Fruit fly (Drosophila melanogaster) whole organism, embryonic: ENCODE data around the gene prt.

ENCODE experiments used
- Atf-2 ChIP-seq: fragments of 200-800 bp; sonication (Bioruptor generic); optimal IDR thresholded peaks from 2 replicates; lab custom pipeline; 2016; ENCODE audit warnings: missing biosample characterization, missing genetic modification characterization
- Bgb ChIP-seq: fragments of 200-800 bp; sonication (Bioruptor generic); IDR thresholded peaks from 2 replicates; pipeline ENCODE4 v1.3.6; 2022; ENCODE audit warnings: missing biosample characterization, missing genetic modification characterization; ENCODE audit not compliant: partially characterized antibody
- Blimp-1 ChIP-seq: fragments of 200-800 bp; sonication (Bioruptor generic); optimal IDR thresholded peaks from 3 replicates; lab custom pipeline; 2018; ENCODE audit warnings: missing biosample characterization, missing genetic modification characterization, mild to moderate bottlenecking, moderate library complexity, missing genetic modification reagents
- CG10274 ChIP-seq: fragments of 200-800 bp; sonication (Bioruptor generic); optimal IDR thresholded peaks from 3 replicates; lab custom pipeline; 2017; ENCODE audit warnings: missing biosample characterization, mild to moderate bottlenecking, missing genetic modification characterization
- CG10366 ChIP-seq: fragments of 200-800 bp; sonication (Bioruptor generic); IDR thresholded peaks from 2 replicates; pipeline ENCODE4 v1.3.6; 2022; ENCODE audit warnings: missing biosample characterization, missing genetic modification characterization
- CG15601 ChIP-seq: fragments of 200-800 bp; sonication (Bioruptor generic); optimal IDR thresholded peaks from 3 replicates; lab custom pipeline; 2019; ENCODE audit warnings: missing biosample characterization, mild to moderate bottlenecking, missing genetic modification characterization, moderate library complexity
- CG1647 ChIP-seq: fragments of 200-800 bp; sonication (Bioruptor generic); optimal IDR thresholded peaks from 3 replicates; lab custom pipeline; 2016; ENCODE audit warnings: missing biosample characterization, missing genetic modification characterization
- CG16779 ChIP-seq: fragments of 200-800 bp; sonication (Bioruptor generic); IDR thresholded peaks from 2 replicates; pipeline ENCODE4 v1.3.6; 2022; ENCODE audit warnings: missing biosample characterization, missing genetic modification characterization
- CG17328 ChIP-seq: fragments of 200-800 bp; sonication (Bioruptor generic); IDR thresholded peaks from 2 replicates; pipeline ENCODE4 v1.3.6; 2022; ENCODE audit warnings: missing biosample characterization, missing genetic modification characterization
- CG30020 ChIP-seq: fragments of 200-800 bp; optimal IDR thresholded peaks from 2 replicates; lab custom pipeline; 2019; ENCODE audit warnings: missing biosample characterization, mild to moderate bottlenecking, missing genetic modification characterization, moderate library complexity
- CG31224 ChIP-seq: fragments of 200-800 bp; sonication (Bioruptor generic); IDR thresholded peaks from 2 replicates; pipeline ENCODE4 v1.3.6; 2022; ENCODE audit warnings: missing biosample characterization, missing genetic modification characterization
- CG34376 ChIP-seq: fragments of 200-800 bp; sonication (Bioruptor generic); optimal IDR thresholded peaks from 2 replicates; lab custom pipeline; 2018; ENCODE audit warnings: missing biosample characterization, mild to moderate bottlenecking, missing genetic modification characterization
- CG4617 ChIP-seq: fragments of 200-800 bp; sonication (Bioruptor generic); optimal IDR thresholded peaks from 3 replicates; lab custom pipeline; 2016; ENCODE audit warnings: missing biosample characterization, missing genetic modification characterization, borderline replicate concordance
- CG7372 ChIP-seq: fragments of 200-800 bp; sonication (Bioruptor generic); IDR thresholded peaks from 2 replicates; pipeline ENCODE4 v1.3.6; 2022; ENCODE audit warnings: missing biosample characterization, missing genetic modification characterization
- CG8089 ChIP-seq: fragments of 200-800 bp; sonication (Bioruptor generic); optimal IDR thresholded peaks from 3 replicates; lab custom pipeline; 2016; ENCODE audit warnings: missing biosample characterization, missing genetic modification characterization
- CG8281 ChIP-seq: fragments of 200-800 bp; sonication (Bioruptor generic); optimal IDR thresholded peaks from 2 replicates; lab custom pipeline; 2018; ENCODE audit warnings: missing biosample characterization, mild to moderate bottlenecking, missing genetic modification characterization, moderate library complexity
- CG8359 ChIP-seq: fragments of 200-800 bp; sonication (Bioruptor generic); optimal IDR thresholded peaks from 2 replicates; lab custom pipeline; 2017; ENCODE audit warnings: missing biosample characterization, mild to moderate bottlenecking, missing genetic modification characterization, borderline replicate concordance
- CG9797 ChIP-seq: fragments of 200-800 bp; sonication (Bioruptor generic); optimal IDR thresholded peaks from 3 replicates; lab custom pipeline; 2018; ENCODE audit warnings: missing biosample characterization, mild to moderate bottlenecking, missing genetic modification characterization
- CG9817 ChIP-seq: fragments of 200-800 bp; sonication (Bioruptor generic); optimal IDR thresholded peaks from 2 replicates; lab custom pipeline; 2018; ENCODE audit warnings: missing biosample characterization, mild to moderate bottlenecking, missing genetic modification characterization, moderate library complexity
- Ets65A ChIP-seq: fragments of 200-800 bp; sonication (Bioruptor generic); peaks from one replicate; lab custom pipeline; 2016; ENCODE audit warnings: missing biosample characterization, missing genetic modification characterization
- Hand ChIP-seq: fragments of 200-800 bp; sonication (Bioruptor generic); optimal IDR thresholded peaks from 2 replicates; lab custom pipeline; 2017; ENCODE audit warnings: mild to moderate bottlenecking, missing biosample characterization, missing genetic modification reagents, missing genetic modification characterization
- HmgD ChIP-seq: fragments of 200-800 bp; sonication (Bioruptor generic); optimal IDR thresholded peaks from 3 replicates; lab custom pipeline; 2016; ENCODE audit warnings: missing biosample characterization, missing genetic modification characterization
- HmgZ ChIP-seq: fragments of 200-800 bp; sonication (Bioruptor generic); optimal IDR thresholded peaks from 2 replicates; lab custom pipeline; 2018; ENCODE audit warnings: missing biosample characterization, mild to moderate bottlenecking, missing genetic modification characterization
- Hr3 ChIP-seq: fragments of 200-800 bp; sonication (Bioruptor generic); optimal IDR thresholded peaks from 3 replicates; lab custom pipeline; 2016; ENCODE audit warnings: missing biosample characterization, missing genetic modification characterization
- NC2β ChIP-seq: fragments of 200-800 bp; sonication (Bioruptor generic); optimal IDR thresholded peaks from 2 replicates; lab custom pipeline; 2016; ENCODE audit warnings: missing biosample characterization, missing genetic modification characterization
- Nf-YC ChIP-seq: fragments of 200-800 bp; optimal IDR thresholded peaks from 3 replicates; lab custom pipeline; 2019; ENCODE audit warnings: missing biosample characterization, mild to moderate bottlenecking, missing genetic modification characterization, moderate library complexity
- Pdp1 ChIP-seq, 2 experiments: fragments of 200-800 bp; sonication (Bioruptor generic); optimal IDR thresholded peaks; 3 replicates each; lab custom pipeline; 2016; ENCODE audit warnings: missing biosample characterization in 2 of 2, missing genetic modification characterization in 2 of 2, mild to moderate bottlenecking in 1 of 2, moderate library complexity in 1 of 2
- ato ChIP-seq: fragments of 200-800 bp; sonication (Bioruptor generic); IDR thresholded peaks from 2 replicates; pipeline ENCODE4 v1.3.6; 2022; ENCODE audit warnings: missing biosample characterization, missing genetic modification characterization; ENCODE audit not compliant: partially characterized antibody
- corto ChIP-seq: fragments of 200-800 bp; sonication (Bioruptor generic); optimal IDR thresholded peaks from 2 replicates; lab custom pipeline; 2016; ENCODE audit warnings: missing biosample characterization, mild to moderate bottlenecking, missing genetic modification characterization, moderate library complexity
- jumu ChIP-seq: fragments of 200-800 bp; sonication (Bioruptor generic); optimal IDR thresholded peaks from 3 replicates; lab custom pipeline; 2016; ENCODE audit warnings: missing biosample characterization, missing genetic modification characterization
- luna ChIP-seq: fragments of 200-800 bp; sonication (Bioruptor generic); optimal IDR thresholded peaks from 2 replicates; lab custom pipeline; 2016; ENCODE audit warnings: missing biosample characterization, missing genetic modification characterization
- tap ChIP-seq: fragments of 200-800 bp; optimal IDR thresholded peaks from 3 replicates; lab custom pipeline; 2019; ENCODE audit warnings: missing biosample characterization, mild to moderate bottlenecking, missing genetic modification characterization, moderate library complexity
- tin ChIP-seq: fragments of 200-800 bp; sonication (Bioruptor generic); optimal IDR thresholded peaks from 3 replicates; lab custom pipeline; 2016; ENCODE audit warnings: missing biosample characterization, missing genetic modification characterization
- yki ChIP-seq: fragments of >200 bp; optimal IDR thresholded peaks from 3 replicates; lab custom pipeline; 2018
- zfh2 ChIP-seq: fragments of 200-800 bp; sonication (Bioruptor generic); optimal IDR thresholded peaks from 2 replicates; lab custom pipeline; 2016; ENCODE audit warnings: missing biosample characterization, missing genetic modification characterization

prt gene

dm6 chr3R:23694579-23695033, 4.2 kb downstream of the prt start, which contains the start of gene CG10254 (continued):
- TF ChIP-seq NC2β (GFP tag; lab: Kevin White, UChicago) (no peak), CG9797 (GFP tag; lab: Kevin White, UChicago) (peak; percentile 34), Nf-YC (no peak), yki (lab: Kevin White, UChicago) (no peak), CG17328 (GFP tag; lab: Robert Waterston, UW) (no peak)

DNA sequence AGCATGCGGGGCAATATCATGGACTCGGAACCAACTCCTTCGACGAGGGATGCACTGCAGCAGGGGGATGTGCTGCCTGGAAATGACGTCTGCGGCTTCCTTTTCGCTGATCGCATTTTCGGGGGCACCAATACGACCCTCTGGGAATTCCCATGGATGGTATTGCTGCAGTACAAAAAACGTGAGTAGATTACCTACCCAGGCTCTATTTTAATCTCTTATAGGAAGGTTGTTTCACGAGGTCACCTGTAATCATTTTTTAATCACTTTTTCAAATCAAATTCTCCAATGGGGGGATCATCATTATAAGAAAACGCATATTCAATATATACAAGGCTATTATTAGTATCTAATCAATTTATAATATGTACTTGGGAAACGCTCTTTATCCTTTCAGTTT, 11.9 kb downstream of the prt start:
- TF ChIP-seq Pdp1 (GFP tag; optimal IDR thresholded peaks at IDR 0.05; lab: Kevin White, UChicago) (no peak), Ets65A (GFP tag; lab: Kevin White, UChicago) (peak; percentile 70), CG10366 (GFP tag; lab: Robert Waterston, UW) (no peak)

dm6 chr3R:23685955-23686354, 12.9 kb downstream of the prt start, which contains the start of gene SPE:
Gene SPE, plus strand, starts transcription at chr3R:23686255.
- TF ChIP-seq CG34376 (GFP tag; lab: Kevin White, UChicago): peak; percentile 9
- TF ChIP-seq CG8089 (GFP tag; lab: Kevin White, UChicago): no peak
- TF ChIP-seq, all 482 proteins: peak for 1

dm6 chr3R:23683757-23684156, 15.1 kb downstream of the prt start, which contains the start of gene CG18754:
Gene CG18754, plus strand, starts transcription at chr3R:23684057.
- TF ChIP-seq CG1647 (GFP tag; lab: Kevin White, UChicago): no peak
- TF ChIP-seq Atf-2: no peak
- no peak for TF ChIP-seq zfh2 (GFP tag; lab: Kevin White, UChicago)
- no peak for TF ChIP-seq CG8089 (GFP tag; lab: Kevin White, UChicago)
- no peak for TF ChIP-seq CG9817 (tag; lab: Kevin White, UChicago)
- TF ChIP-seq HmgD (GFP tag; lab: Kevin White, UChicago): no peak
- TF ChIP-seq CG10274 (GFP tag; lab: Kevin White, UChicago): no peak
- no peak for TF ChIP-seq CG15601 (tag; lab: Kevin White, UChicago)
- no peak for TF ChIP-seq luna (GFP tag; lab: Kevin White, UChicago)
- no peak for TF ChIP-seq ato (GFP tag; lab: Robert Waterston, UW)
- TF ChIP-seq corto (GFP tag; lab: Kevin White, UChicago): no peak
- no peak for TF ChIP-seq tap (tag; lab: Kevin White, UChicago)
- TF ChIP-seq Hr3: no peak
- TF ChIP-seq CG4617: no peak
- TF ChIP-seq Hand (GFP tag; lab: Kevin White, UChicago): no peak
- TF ChIP-seq CG8359 (GFP tag; lab: Kevin White, UChicago): no peak

DNA sequence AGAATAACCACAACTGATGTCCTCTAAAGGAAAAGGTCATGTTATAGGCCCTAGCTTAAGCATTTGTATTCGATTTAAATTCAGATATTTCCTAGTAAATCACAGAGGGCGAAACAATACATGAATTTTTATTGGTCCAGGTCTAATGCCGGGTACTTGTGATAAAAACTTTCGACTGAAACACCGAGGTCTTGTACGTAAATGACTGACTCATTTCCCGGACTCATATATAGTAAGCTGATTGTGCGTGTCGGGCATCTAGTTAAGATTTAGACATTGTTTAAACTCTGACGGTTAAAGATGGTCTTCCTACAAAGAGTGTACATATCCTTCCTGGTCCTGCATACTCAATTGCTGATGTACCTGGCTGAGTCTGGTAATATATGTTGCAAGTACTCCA, 16.6 kb downstream of the prt start, which contains the start of gene CG16710:
TSS of gene CG16710 (plus strand) at position 301 of the 400 bp plus-strand sequence.
- TF ChIP-seq jumu (GFP tag; lab: Kevin White, UChicago) (no peak), CG7372 (no peak), HmgZ (tag; lab: Kevin White, UChicago) (no peak), Bgb (GFP tag; lab: Robert Waterston, UW) (no peak), Blimp-1 (no peak), CG31224 (GFP tag; lab: Robert Waterston, UW) (no peak), CG30020 (tag; lab: Kevin White, UChicago) (no peak), CG10274 (GFP tag; lab: Kevin White, UChicago) (no peak), CG16779 (GFP tag; lab: Robert Waterston, UW) (no peak), CG8281 (no peak), HmgD (GFP tag; lab: Kevin White, UChicago) (no peak), tin (GFP tag; lab: Kevin White, UChicago) (no peak)
